Worm (Caenorhabditis elegans): ENCODE measurements around the gene nhr-101.

DNA sequence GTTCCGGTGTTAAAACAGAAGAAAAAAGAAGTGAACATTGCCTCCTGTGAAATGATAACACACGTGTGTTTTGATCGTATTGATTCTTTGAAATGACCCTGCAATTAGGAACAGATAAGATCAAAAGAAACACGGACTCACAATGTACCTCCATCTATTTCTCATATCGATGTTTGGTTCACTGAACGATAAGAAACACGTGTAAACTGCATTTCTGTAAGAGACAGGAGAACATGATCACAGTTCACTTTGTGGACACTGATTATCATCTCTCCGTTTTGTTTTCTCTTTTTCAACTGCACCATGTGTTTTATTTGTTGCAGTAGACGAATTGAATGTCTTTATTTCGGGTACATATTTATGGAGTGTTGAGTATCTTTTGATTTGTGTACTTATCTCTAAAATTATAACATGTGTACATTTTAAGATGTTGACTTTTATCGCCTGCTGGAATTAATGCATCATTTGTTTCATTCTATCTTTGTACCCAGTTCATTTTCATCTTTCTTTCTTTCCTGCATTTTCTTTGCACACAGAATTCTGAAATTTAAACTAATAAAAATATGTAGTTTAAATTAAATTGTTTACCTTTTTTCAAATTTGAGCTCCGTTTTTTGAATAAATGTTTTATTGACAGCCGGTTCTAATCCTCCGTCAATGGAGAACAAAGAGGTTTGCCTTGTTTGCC is 2.7 kb downstream of the nhr-101 start, which contains the start of the genes H12C20.7 and nhr-68:
- TF ChIP-seq ztf-11 (tag; optimal IDR thresholded peaks at IDR 0.05) (no peak), mab-9 (GFP tag; IDR thresholded peaks at IDR 0.05) (peak; percentile 44; the same call in 1 of the 2 replicates), aly-2 (tag; optimal IDR thresholded peaks at IDR 0.05) (no peak)

Data from whole organism, L1 larva.